Fruit fly (Drosophila melanogaster): Measurements from ENCODE around the gene CG15239.

DNA sequence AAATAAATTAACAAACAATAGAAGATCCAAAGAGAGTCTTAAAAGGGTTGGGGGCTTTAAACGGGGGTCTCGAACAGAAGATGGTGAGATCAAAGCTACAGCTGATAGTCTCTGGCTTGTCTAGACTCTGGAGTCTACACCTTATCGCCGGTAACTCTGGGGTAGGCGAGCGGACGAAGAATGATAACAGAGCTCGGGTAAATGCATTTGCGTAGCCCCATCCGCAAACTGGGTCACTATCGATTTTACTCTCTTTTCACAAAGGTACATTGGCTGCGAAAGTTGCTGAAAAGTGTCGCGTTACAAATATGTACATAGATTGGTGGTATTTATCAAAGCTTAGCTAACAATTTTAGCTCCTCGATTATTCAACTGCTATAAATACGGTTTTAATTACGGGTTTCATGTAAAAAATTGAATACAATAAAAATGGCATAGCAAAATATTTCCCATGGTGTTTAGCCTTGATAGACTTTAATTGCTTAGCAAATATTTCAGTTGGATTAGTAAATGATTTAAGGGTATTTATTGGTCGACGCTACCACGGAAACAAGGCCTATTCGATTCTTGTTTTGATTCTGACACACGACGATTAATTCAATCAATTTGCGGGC, 17.0 kb upstream of the CG15239 start:
- TF ChIP-seq Xbp1 (GFP tag; optimal IDR thresholded peaks at IDR 0.05) (no peak), gcm2 (GFP tag; optimal IDR thresholded peaks at IDR 0.05) (no peak)
